Fruit fly (Drosophila melanogaster) whole organism: Measurements from ENCODE around the gene Hk.

Source experiments
- EcR ChIP-seq, 2 experiments: fragments of >200 bp; optimal IDR thresholded peaks; 2 replicates each; lab custom pipeline; 2017; ENCODE audit warnings: missing biosample characterization in 2 of 2, missing genetic modification characterization in 2 of 2, missing genetic modification reagents in 2 of 2
- psq ChIP-seq: fragments of >200 bp; optimal IDR thresholded peaks from 2 replicates; lab custom pipeline; 2017

dm6 chrX:10261172-10261571 is 2.1 kb downstream of the Hk start:
- no peak for TF ChIP-seq EcR (GFP tag; optimal IDR thresholded peaks at IDR 0.05; lab: Kevin White, UChicago)
- no peak for TF ChIP-seq psq (lab: Kevin White, UChicago)
